Worm (Caenorhabditis elegans): ENCODE results near the gene Y38A10A.11.

Y38A10A.11 gene

DNA sequence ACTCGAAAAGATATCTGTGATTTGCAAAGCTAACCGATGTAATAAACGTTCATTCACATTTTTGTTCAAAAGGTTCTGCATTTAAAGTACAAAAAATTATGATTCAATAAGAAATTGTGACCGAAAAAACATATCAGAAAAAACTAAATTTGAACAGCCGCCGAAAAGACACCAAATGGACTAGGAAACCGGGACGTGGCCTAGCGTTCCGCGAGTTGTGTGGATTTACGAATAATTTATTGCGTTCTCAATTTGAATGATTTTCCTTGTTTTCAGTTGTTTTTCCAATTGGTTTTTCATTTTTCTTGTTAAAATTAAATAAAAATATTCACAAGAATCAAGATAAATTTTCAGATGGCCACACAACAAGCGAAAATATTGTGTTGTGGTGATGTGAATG is 4.1 kb upstream of the Y38A10A.11 start, which contains the start of gene cwf-19L1:
Gene cwf-19L1, plus strand, starts transcription at position 355 of the 400 bp plus-strand sequence.
- no peak for TF ChIP-seq nhr-6 (tag; optimal IDR thresholded peaks at IDR 0.05)
- no peak for TF ChIP-seq ztf-4 (tag; optimal IDR thresholded peaks at IDR 0.05)
- TF ChIP-seq zag-1 (tag; optimal IDR thresholded peaks at IDR 0.05) = no peak
- TF ChIP-seq elt-3 (tag; optimal IDR thresholded peaks at IDR 0.05) = no peak
- peak; percentile 68 for TF ChIP-seq crh-2 (tag; optimal IDR thresholded peaks at IDR 0.05)
- no peak for TF ChIP-seq blmp-1 (tag; optimal IDR thresholded peaks at IDR 0.05; ENCODE audit: insufficient read depth)
- no peak for TF ChIP-seq ceh-82 (tag; optimal IDR thresholded peaks at IDR 0.05)
- peak; percentile 41 for TF ChIP-seq F13H6.1 (tag; optimal IDR thresholded peaks at IDR 0.05)
- TF ChIP-seq mbf-1 (tag; optimal IDR thresholded peaks at IDR 0.05) = no peak
- TF ChIP-seq lsy-2 (tag; optimal IDR thresholded peaks at IDR 0.05) = peak; percentile 13 to 77
- TF ChIP-seq C34F6.9 (tag; optimal IDR thresholded peaks at IDR 0.05) = peak; percentile 76
- no peak for TF ChIP-seq nhr-77 (tag; optimal IDR thresholded peaks at IDR 0.05)
- peak; percentile 90 for TF ChIP-seq mab-5 (tag; optimal IDR thresholded peaks at IDR 0.05)
- TF ChIP-seq lin-13 (GFP tag; optimal IDR thresholded peaks at IDR 0.05) = peak; percentile 35
- TF ChIP-seq nhr-237 (tag; optimal IDR thresholded peaks at IDR 0.05) = no peak
- TF ChIP-seq elt-1 (tag; optimal IDR thresholded peaks at IDR 0.05) = no peak
- no peak for TF ChIP-seq ceh-16 (tag; optimal IDR thresholded peaks at IDR 0.05)
- TF ChIP-seq unc-55 (GFP tag; optimal IDR thresholded peaks at IDR 0.05) = peak; percentile 83
- TF ChIP-seq R02D3.7 (tag; optimal IDR thresholded peaks at IDR 0.05) = peak; percentile 65
- peak; percentile 84 for TF ChIP-seq sma-9 (GFP tag; optimal IDR thresholded peaks at IDR 0.05)
- TF ChIP-seq sma-9 (tag; optimal IDR thresholded peaks at IDR 0.05) = no peak
- no peak for TF ChIP-seq mdl-1 (tag; optimal IDR thresholded peaks at IDR 0.05)
- no peak for TF ChIP-seq nhr-11 (tag; optimal IDR thresholded peaks at IDR 0.05)
- TF ChIP-seq peb-1 (tag; optimal IDR thresholded peaks at IDR 0.05) = no peak
- TF ChIP-seq skn-1 (tag; optimal IDR thresholded peaks at IDR 0.05) = no peak
- peak; percentile 24 for TF ChIP-seq snpc-4 (tag; optimal IDR thresholded peaks at IDR 0.05)
- no peak for TF ChIP-seq nhr-12 (tag; optimal IDR thresholded peaks at IDR 0.05)
- peak; percentile 9 for TF ChIP-seq fos-1 (tag; optimal IDR thresholded peaks at IDR 0.05)
- TF ChIP-seq lin-11 (tag; optimal IDR thresholded peaks at IDR 0.05) = no peak
- peak; percentile 3 for TF ChIP-seq unc-62 (GFP tag; optimal IDR thresholded peaks at IDR 0.05)
- no peak for TF ChIP-seq unc-39 (tag; optimal IDR thresholded peaks at IDR 0.05)
- TF ChIP-seq lin-39 (tag; optimal IDR thresholded peaks at IDR 0.05) = no peak
- TF ChIP-seq nhr-21 (tag; optimal IDR thresholded peaks at IDR 0.05) = peak; percentile 57
- no peak for TF ChIP-seq nhr-10 (tag; optimal IDR thresholded peaks at IDR 0.05)
- TF ChIP-seq sem-4 (tag; optimal IDR thresholded peaks at IDR 0.05) = peak; percentile 22
- TF ChIP-seq Y55F3AM.14 (GFP tag; optimal IDR thresholded peaks at IDR 0.05) = no peak
- TF ChIP-seq egl-27 (tag; optimal IDR thresholded peaks at IDR 0.05) = no peak
- peak; percentile 48 for TF ChIP-seq nhr-129 (tag; optimal IDR thresholded peaks at IDR 0.05)
- TF ChIP-seq ztf-1 (GFP tag; conservative IDR thresholded peaks at IDR 0.05) = no peak
- peak; percentile 35 for TF ChIP-seq sma-3 (GFP tag; optimal IDR thresholded peaks at IDR 0.05)
- no peak for TF ChIP-seq ztf-11 (tag; optimal IDR thresholded peaks at IDR 0.05)
- peak; percentile 93 for TF ChIP-seq gmeb-1 (tag; optimal IDR thresholded peaks at IDR 0.05)
- TF ChIP-seq aly-2 (tag; optimal IDR thresholded peaks at IDR 0.05) = no peak
- no peak for TF ChIP-seq nhr-23 (tag; optimal IDR thresholded peaks at IDR 0.05)
- peak; percentile 53 for TF ChIP-seq nhr-25 (tag; optimal IDR thresholded peaks at IDR 0.05)
- no peak for TF ChIP-seq dmd-4 (tag; optimal IDR thresholded peaks at IDR 0.05)
- TF ChIP-seq ama-1 (optimal IDR thresholded peaks at IDR 0.05) = peak; percentile 24
- no peak for TF ChIP-seq ZK546.5 (tag; optimal IDR thresholded peaks at IDR 0.05)
- TF ChIP-seq alr-1 (tag; optimal IDR thresholded peaks at IDR 0.05) = no peak
